Fruit fly (Drosophila melanogaster): ENCODE results near the gene scrt.

dm6 chr3L:3935567-3936207, 48.0 kb upstream of the scrt start, which contains the start of gene Eip63F-1:
- TF ChIP-seq CG8478 (optimal IDR thresholded peaks at IDR 0.05) = no peak
- no peak for TF ChIP-seq CTCF (optimal IDR thresholded peaks at IDR 0.05)
